Worm (Caenorhabditis elegans) whole organism, young adult: Measurements from ENCODE around the gene irld-38.
A peak's percentile ranks its signal among the peaks of the same experiment; 100 is the strongest.

Experiments used
- C17E4.6 ChIP-seq: fragments of 200-800 bp; sonication (Bioruptor generic); IDR thresholded peaks from 2 replicates; pipeline ENCODE4 v1.3.6; 2022; ENCODE audit warnings: missing genetic modification reagents, missing genetic modification characterization, missing compliant biosample characterization
- F52B5.7 ChIP-seq: sonication (generic microtip); optimal IDR thresholded peaks from 2 replicates; lab custom pipeline; 2016; ENCODE audit warnings: mild to moderate bottlenecking, missing genetic modification characterization, missing compliant biosample characterization
- K11D2.4 ChIP-seq: fragments of 200-800 bp; sonication (Bioruptor generic); IDR thresholded peaks from 2 replicates; pipeline ENCODE4 v1.3.6; 2022; ENCODE audit warnings: missing genetic modification reagents, missing genetic modification characterization, missing compliant biosample characterization
- Y79H2A.3 ChIP-seq: fragments of 200-800 bp; sonication (Bioruptor generic); conservative IDR thresholded peaks from 2 replicates; pipeline ENCODE4 v1.3.6; 2022; ENCODE audit warnings: missing genetic modification reagents, missing genetic modification characterization, missing compliant biosample characterization
- akir-1 ChIP-seq: fragments of 200-800 bp; sonication (Bioruptor generic); optimal IDR thresholded peaks from 2 replicates; lab custom pipeline; 2018; ENCODE audit warnings: mild to moderate bottlenecking, missing genetic modification characterization, moderate library complexity, missing compliant biosample characterization
- atf-7 ChIP-seq: sonication (generic microtip); optimal IDR thresholded peaks from 2 replicates; lab custom pipeline; 2017; ENCODE audit warnings: mild to moderate bottlenecking, missing genetic modification characterization, missing compliant biosample characterization
- athp-1 ChIP-seq: sonication (generic microtip); optimal IDR thresholded peaks from 2 replicates; lab custom pipeline; 2017; ENCODE audit warnings: mild to moderate bottlenecking, missing genetic modification characterization, missing compliant biosample characterization
- attf-3 ChIP-seq: fragments of 200-800 bp; sonication (Bioruptor generic); conservative IDR thresholded peaks from 2 replicates; pipeline ENCODE4 v1.3.6; 2022; ENCODE audit warnings: missing genetic modification reagents, missing genetic modification characterization, missing compliant biosample characterization
- attf-5 ChIP-seq: fragments of 200-800 bp; sonication (Bioruptor generic); optimal IDR thresholded peaks from 2 replicates; lab custom pipeline; 2018; ENCODE audit warnings: mild to moderate bottlenecking, missing genetic modification characterization, missing compliant biosample characterization
- cebp-2 ChIP-seq: fragments of 200-800 bp; sonication (Bioruptor generic); IDR thresholded peaks from 2 replicates; pipeline ENCODE4 v1.3.6; 2022; ENCODE audit warnings: missing genetic modification characterization, missing compliant biosample characterization
- dox-1 ChIP-seq: fragments of 200-800 bp; sonication (Bioruptor generic); IDR thresholded peaks from 2 replicates; pipeline ENCODE4 v1.3.6; 2022; ENCODE audit warnings: missing genetic modification reagents, missing genetic modification characterization, missing compliant biosample characterization
- dpff-1 ChIP-seq: sonication (generic microtip); optimal IDR thresholded peaks from 2 replicates; lab custom pipeline; 2017; ENCODE audit warnings: mild to moderate bottlenecking, missing genetic modification characterization, missing compliant biosample characterization
- dpl-1 ChIP-seq: fragments of 150-350 bp; optimal IDR thresholded peaks from 2 replicates; lab custom pipeline; 2014; ENCODE audit warnings: missing biosample characterization, missing genetic modification reagents, missing genetic modification characterization
- egl-18 ChIP-seq: fragments of 200-800 bp; sonication (Bioruptor generic); IDR thresholded peaks from 2 replicates; pipeline ENCODE4 v1.3.6; 2022; ENCODE audit warnings: missing genetic modification reagents, missing genetic modification characterization, missing compliant biosample characterization
- him-1 ChIP-seq: sonication (generic microtip); optimal IDR thresholded peaks from 2 replicates; lab custom pipeline; 2016; ENCODE audit warnings: missing genotype, missing genetic modification reagents, missing genetic modification characterization, missing compliant biosample characterization
- hmg-1.2 ChIP-seq: fragments of 200-800 bp; sonication (Bioruptor generic); IDR thresholded peaks from 2 replicates; pipeline ENCODE4 v1.3.6; 2022; ENCODE audit warnings: missing genetic modification reagents, missing genetic modification characterization, missing compliant biosample characterization
- hsf-1 ChIP-seq: fragments of 200-800 bp; sonication (Bioruptor generic); IDR thresholded peaks from 2 replicates; pipeline ENCODE4 v1.3.6; 2022; ENCODE audit warnings: missing genetic modification reagents, missing genetic modification characterization, missing compliant biosample characterization
- let-607 ChIP-seq, 2 experiments: fragments of 200-800 bp in 1 of 2; sonication (Bioruptor generic) in 1 of 2; sonication (generic microtip) in 1 of 2; optimal IDR thresholded peaks; 2 replicates each; lab custom pipeline; 2016 to 2018; ENCODE audit warnings: mild to moderate bottlenecking in 2 of 2, missing compliant biosample characterization in 2 of 2, missing genetic modification characterization in 2 of 2, moderate library complexity in 2 of 2, missing genotype in 1 of 2
- lin-40 ChIP-seq: sonication (generic microtip); optimal IDR thresholded peaks from 2 replicates; lab custom pipeline; 2016; ENCODE audit warnings: missing genetic modification characterization, mild to moderate bottlenecking, missing compliant biosample characterization, missing genotype, missing genetic modification reagents
- lir-1 ChIP-seq: fragments of 200-800 bp; sonication (Bioruptor generic); conservative IDR thresholded peaks from 2 replicates; pipeline ENCODE4 v1.3.6; 2022; ENCODE audit warnings: missing genetic modification reagents, missing genetic modification characterization, missing compliant biosample characterization
- madf-6 ChIP-seq: fragments of 200-800 bp; sonication (Bioruptor generic); IDR thresholded peaks from 2 replicates; pipeline ENCODE4 v1.3.6; 2022; ENCODE audit warnings: missing genetic modification reagents, missing genetic modification characterization, missing compliant biosample characterization
- nhr-90 ChIP-seq: sonication (generic microtip); optimal IDR thresholded peaks from 2 replicates; lab custom pipeline; 2016; ENCODE audit warnings: missing genotype, mild to moderate bottlenecking, missing genetic modification characterization, missing compliant biosample characterization
- pbrm-1 ChIP-seq: fragments of 200-800 bp; sonication (Bioruptor generic); IDR thresholded peaks from 2 replicates; pipeline ENCODE4 v1.3.6; 2022; ENCODE audit warnings: missing genetic modification reagents, missing genetic modification characterization, missing compliant biosample characterization
- rec-8 ChIP-seq, 2 experiments: sonication (generic microtip); optimal IDR thresholded peaks; 2 replicates each; lab custom pipeline; 2016; ENCODE audit warnings: mild to moderate bottlenecking in 2 of 2, missing genetic modification characterization in 2 of 2, missing genetic modification reagents in 2 of 2, missing genotype in 2 of 2, missing biosample characterization in 1 of 2, missing compliant biosample characterization in 1 of 2, moderate library complexity in 1 of 2
- repo-1 ChIP-seq: sonication (generic microtip); optimal IDR thresholded peaks from 2 replicates; lab custom pipeline; 2017; ENCODE audit warnings: mild to moderate bottlenecking, missing genetic modification characterization, missing compliant biosample characterization
- rpc-1 ChIP-seq, 2 experiments: fragments of 150-350 bp in 1 of 2; sonication (generic microtip) in 1 of 2; optimal IDR thresholded peaks; 2 replicates each; lab custom pipeline; 2014 to 2018; ENCODE audit warnings: missing biosample characterization in 1 of 2, missing genetic modification characterization in 1 of 2, missing genetic modification reagents in 1 of 2, missing genotype in 1 of 2
- sea-2 ChIP-seq: fragments of 200-800 bp; sonication (Bioruptor generic); IDR thresholded peaks from 2 replicates; pipeline ENCODE4 v1.3.6; 2022; ENCODE audit warnings: missing genetic modification characterization, missing compliant biosample characterization
- snpc-4 ChIP-seq, 5 experiments: fragments of 150-350 bp in 1 of 5; sonication (generic microtip) in 4 of 5; optimal IDR thresholded peaks; 2 replicates each; lab custom pipeline; 2014 to 2018; ENCODE audit warnings: missing genetic modification characterization in 5 of 5, missing biosample characterization in 3 of 5, antibody characterized with exemption in 2 of 5, mild to moderate bottlenecking in 2 of 5, missing compliant biosample characterization in 2 of 5, missing genotype in 2 of 5, moderate library complexity in 2 of 5, missing genetic modification reagents in 1 of 5
- tbp1 ChIP-seq: fragments of 200-800 bp; sonication (Bioruptor generic); optimal IDR thresholded peaks from 2 replicates; lab custom pipeline; 2018; ENCODE audit warnings: mild to moderate bottlenecking, missing genetic modification characterization, missing compliant biosample characterization
- unc-130 ChIP-seq: sonication (generic microtip); optimal IDR thresholded peaks from 2 replicates; lab custom pipeline; 2016; ENCODE audit warnings: missing genetic modification reagents, missing genetic modification characterization, missing compliant biosample characterization
- xnd-1 ChIP-seq: sonication (generic microtip); optimal IDR thresholded peaks from 2 replicates; lab custom pipeline; 2016; ENCODE audit warnings: missing genotype, missing genetic modification reagents, missing genetic modification characterization, missing compliant biosample characterization
- zfh-2 ChIP-seq: fragments of 200-800 bp; sonication (Bioruptor generic); conservative IDR thresholded peaks from 2 replicates; pipeline ENCODE4 v1.3.6; 2022; ENCODE audit warnings: missing genetic modification reagents, missing genetic modification characterization, missing compliant biosample characterization
- ztf-25 ChIP-seq: fragments of 200-800 bp; sonication (Bioruptor generic); IDR thresholded peaks from 2 replicates; pipeline ENCODE4 v1.3.6; 2022; ENCODE audit warnings: missing genetic modification reagents, missing genetic modification characterization, missing compliant biosample characterization
- ztf-28 ChIP-seq: fragments of 200-800 bp; sonication (Bioruptor generic); IDR thresholded peaks from 2 replicates; pipeline ENCODE4 v1.3.6; 2022; ENCODE audit warnings: missing genetic modification reagents, missing genetic modification characterization, missing compliant biosample characterization

irld-38 gene

ce11 chrV:3017930-3018329 lies 14.3 kb downstream of the irld-38 start:
- TF ChIP-seq atf-7 (tag; lab: Kevin White, UChicago), result no peak
- peak; percentile 67 for TF ChIP-seq zfh-2 (GFP tag; lab: Robert Waterston, UW)
- TF ChIP-seq, all 124 proteins: peak for 1

DNA sequence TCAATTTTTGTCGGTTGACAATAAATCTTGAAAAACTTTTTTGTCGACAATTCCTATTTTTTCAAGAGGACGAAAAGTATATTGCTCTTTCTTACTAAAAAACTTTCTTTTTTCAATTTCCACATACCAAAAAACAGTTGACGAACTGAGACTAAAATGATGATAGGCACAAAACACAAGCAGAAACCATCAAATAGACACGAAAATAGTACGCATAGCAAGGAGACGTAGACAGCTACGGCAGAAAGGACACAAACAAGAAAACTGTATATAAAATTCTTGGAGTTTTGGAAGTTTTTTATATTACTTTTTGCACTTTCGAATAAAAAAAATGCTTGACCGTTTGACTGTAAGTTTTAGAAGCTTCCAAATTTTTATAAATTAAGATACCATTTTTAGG lies 18.1 kb downstream of the irld-38 start, which contains the start of gene K12D9.1:
TSS of gene K12D9.1 (plus strand) at position 301 of the 400 bp plus-strand sequence.
- no peak for TF ChIP-seq attf-3 (GFP tag; lab: Robert Waterston, UW)
- no peak for TF ChIP-seq C17E4.6 (GFP tag; lab: Robert Waterston, UW)
- no peak for TF ChIP-seq ztf-28 (GFP tag; lab: Robert Waterston, UW)
- TF ChIP-seq attf-5 (GFP tag; lab: Kevin White, UChicago), result no peak
- TF ChIP-seq unc-130 (GFP tag; lab: Kevin White, UChicago), result no peak
- no peak for TF ChIP-seq hsf-1 (GFP tag; lab: Robert Waterston, UW)
- TF ChIP-seq dpff-1 (tag; lab: Kevin White, UChicago), result no peak
- no peak for TF ChIP-seq F52B5.7 (tag; lab: Kevin White, UChicago)
- no peak for TF ChIP-seq tbp1 (GFP tag; lab: Kevin White, UChicago)
- TF ChIP-seq him-1 (tag; lab: Kevin White, UChicago), result no peak
- TF ChIP-seq dox-1 (GFP tag; lab: Robert Waterston, UW), result no peak
- TF ChIP-seq K11D2.4 (GFP tag; lab: Robert Waterston, UW), result no peak
- no peak for TF ChIP-seq rpc-1 (optimal IDR thresholded peaks at IDR 0.05; lab: Kevin White, UChicago)
- no peak for TF ChIP-seq rpc-1 (tag; optimal IDR thresholded peaks at IDR 0.05; lab: Kevin White, UChicago)
- TF ChIP-seq madf-6 (GFP tag; lab: Robert Waterston, UW), result no peak
- no peak for TF ChIP-seq sea-2
- no peak for TF ChIP-seq pbrm-1 (GFP tag; lab: Robert Waterston, UW)
- no peak for TF ChIP-seq xnd-1
- TF ChIP-seq akir-1 (GFP tag; lab: Kevin White, UChicago), result no peak
- no peak for TF ChIP-seq athp-1

- no peak for TF ChIP-seq unc-130 (GFP tag; lab: Kevin White, UChicago)
- no peak for TF ChIP-seq lin-40 (tag; lab: Kevin White, UChicago)
- no peak for TF ChIP-seq dpl-1 (GFP tag; lab: Kevin White, UChicago)
- TF ChIP-seq let-607 (tag; optimal IDR thresholded peaks at IDR 0.05; lab: Kevin White, UChicago), result no peak
- no peak for TF ChIP-seq Y79H2A.3
- no peak for TF ChIP-seq repo-1
- TF ChIP-seq egl-18, result no peak
- TF ChIP-seq snpc-4 (GFP tag; optimal IDR thresholded peaks at IDR 0.05; lab: Kevin White, UChicago), result no peak
- no peak for TF ChIP-seq snpc-4 (tag; optimal IDR thresholded peaks at IDR 0.05; lab: Kevin White, UChicago)
- no peak for TF ChIP-seq lir-1
- TF ChIP-seq ztf-25 (GFP tag; lab: Robert Waterston, UW), result no peak
- no peak for TF ChIP-seq hmg-1.2
- no peak for TF ChIP-seq rec-8 (tag; optimal IDR thresholded peaks at IDR 0.05; lab: Kevin White, UChicago)
- no peak for TF ChIP-seq him-1 (tag; lab: Kevin White, UChicago)
- no peak for TF ChIP-seq cebp-2
- TF ChIP-seq nhr-90 (tag; lab: Kevin White, UChicago), result no peak
- TF ChIP-seq F52B5.7 (tag; lab: Kevin White, UChicago), result no peak
These were observed 20.8 kb downstream of the irld-38 start, which contains the start of gene srw-135 for ce11 chrV:3011394-3011793. Gene srw-135 (minus strand): TSS chrV:3011494.
